Worm (Caenorhabditis elegans) whole organism, L4 larva: Measurements from ENCODE around the gene F57E7.2.

Source experiments
- F10B5.3 ChIP-seq: sonication (generic microtip); optimal IDR thresholded peaks from 2 replicates; lab custom pipeline; 2016; ENCODE audit warnings: mild to moderate bottlenecking, missing genetic modification characterization, missing compliant biosample characterization
- F37D6.2 ChIP-seq: sonication (generic microtip); optimal IDR thresholded peaks from 2 replicates; lab custom pipeline; 2016; ENCODE audit warnings: mild to moderate bottlenecking, missing genetic modification characterization, missing compliant biosample characterization
- F44E2.7 ChIP-seq: fragments of 200-800 bp; sonication (Bioruptor generic); IDR thresholded peaks from 2 replicates; pipeline ENCODE4 v2.1.2; 2022; ENCODE audit warnings: missing genetic modification characterization, missing compliant biosample characterization
- Y75B8A.6 ChIP-seq: fragments of 200-800 bp; sonication (Bioruptor generic); IDR thresholded peaks from 2 replicates; pipeline ENCODE4 v1.3.6; 2022; ENCODE audit warnings: missing genetic modification reagents, missing genetic modification characterization, missing compliant biosample characterization
- ZK337.2 ChIP-seq: fragments of 200-800 bp; sonication (Bioruptor generic); IDR thresholded peaks from 2 replicates; pipeline ENCODE4 v1.3.6; 2022; ENCODE audit warnings: missing genetic modification reagents, missing genetic modification characterization, missing compliant biosample characterization
- aha-1 ChIP-seq: fragments of 150-350 bp; peaks from one replicate; lab custom pipeline; 2014; ENCODE audit warnings: missing biosample characterization, missing genetic modification characterization
- ama-1 ChIP-seq: fragments of 150-350 bp; optimal IDR thresholded peaks from 2 replicates; lab custom pipeline; 2014; ENCODE audit warnings: inconsistent platforms, mixed read lengths
- attf-4 ChIP-seq: sonication (generic microtip); optimal IDR thresholded peaks from 3 replicates; lab custom pipeline; 2017; ENCODE audit warnings: missing biosample characterization, missing genetic modification characterization
- ceh-44 ChIP-seq: fragments of 200-800 bp; sonication (Bioruptor generic); IDR thresholded peaks from 2 replicates; pipeline ENCODE4 v1.3.6; 2022; ENCODE audit warnings: missing genetic modification reagents, missing genetic modification characterization, missing compliant biosample characterization
- dmd-8 ChIP-seq: fragments of 200-800 bp; sonication (Bioruptor generic); IDR thresholded peaks from 2 replicates; pipeline ENCODE4 v1.3.6; 2022; ENCODE audit warnings: missing genetic modification characterization, missing compliant biosample characterization
- duxl-1 ChIP-seq: sonication (generic microtip); optimal IDR thresholded peaks from 2 replicates; lab custom pipeline; 2016; ENCODE audit warnings: mild to moderate bottlenecking, missing genetic modification characterization, moderate library complexity, missing compliant biosample characterization; ENCODE audit not compliant: poor library complexity
- fkh-10 ChIP-seq: fragments of 150-350 bp; optimal IDR thresholded peaks from 2 replicates; lab custom pipeline; 2014; ENCODE audit warnings: missing biosample characterization, missing genetic modification reagents, missing genetic modification characterization
- fos-1 ChIP-seq: fragments of 150-350 bp; optimal IDR thresholded peaks from 2 replicates; lab custom pipeline; 2014; ENCODE audit warnings: missing biosample characterization, missing genetic modification characterization
- gei-8 ChIP-seq: fragments of 200-800 bp; sonication (Bioruptor generic); optimal IDR thresholded peaks from 2 replicates; lab custom pipeline; 2018; ENCODE audit warnings: mild to moderate bottlenecking, missing genetic modification characterization, missing compliant biosample characterization
- hif-1 ChIP-seq, 2 experiments: sonication (generic microtip); optimal IDR thresholded peaks; 2 replicates each; lab custom pipeline; 2016 to 2017; ENCODE audit warnings: missing compliant biosample characterization in 2 of 2, missing genetic modification characterization in 2 of 2, missing genetic modification reagents in 2 of 2, missing genotype in 2 of 2, mild to moderate bottlenecking in 1 of 2
- hlh-11 ChIP-seq: fragments of 200-800 bp; sonication (Bioruptor generic); optimal IDR thresholded peaks from 2 replicates; lab custom pipeline; 2018; ENCODE audit warnings: mild to moderate bottlenecking, missing genetic modification characterization, missing compliant biosample characterization
- hlh-30 ChIP-seq: sonication (generic microtip); optimal IDR thresholded peaks from 2 replicates; lab custom pipeline; 2017; ENCODE audit warnings: antibody characterized with exemption, mild to moderate bottlenecking, missing genetic modification characterization, missing compliant biosample characterization; ENCODE audit not compliant: insufficient read depth
- jun-1 ChIP-seq: fragments of 150-350 bp; optimal IDR thresholded peaks from 2 replicates; lab custom pipeline; 2014; ENCODE audit warnings: missing biosample characterization, missing genetic modification reagents, missing genetic modification characterization
- lin-13 ChIP-seq: fragments of 150-350 bp; optimal IDR thresholded peaks from 2 replicates; lab custom pipeline; 2014; ENCODE audit warnings: missing biosample characterization, missing genetic modification reagents, missing genetic modification characterization
- lin-38 ChIP-seq: fragments of 200-800 bp; sonication (Bioruptor generic); IDR thresholded peaks from 2 replicates; pipeline ENCODE4 v1.3.6; 2022; ENCODE audit warnings: missing genetic modification reagents, missing genetic modification characterization, missing compliant biosample characterization
- lir-3 ChIP-seq: sonication (generic microtip); optimal IDR thresholded peaks from 2 replicates; lab custom pipeline; 2016; ENCODE audit warnings: mild to moderate bottlenecking, missing genetic modification characterization, missing compliant biosample characterization
- lsy-2 ChIP-seq, 2 experiments: fragments of 150-350 bp in 1 of 2; sonication (generic microtip) in 1 of 2; optimal IDR thresholded peaks; 2 replicates each; lab custom pipeline; 2014 to 2017; ENCODE audit warnings: missing biosample characterization in 2 of 2, missing genetic modification characterization in 2 of 2
- mdl-1 ChIP-seq, 2 experiments: fragments of 150-350 bp in 1 of 2; sonication (generic microtip) in 1 of 2; optimal IDR thresholded peaks; 2 replicates each; lab custom pipeline; 2014 to 2017; ENCODE audit warnings: missing biosample characterization in 2 of 2, missing genetic modification characterization in 2 of 2
- mdt-29 ChIP-seq: fragments of 200-800 bp; sonication (Bioruptor generic); IDR thresholded peaks from 2 replicates; pipeline ENCODE4 v1.3.6; 2022; ENCODE audit warnings: missing genetic modification reagents, missing genetic modification characterization, missing compliant biosample characterization
- mxl-3 ChIP-seq: fragments of 200-800 bp; sonication (Bioruptor generic); optimal IDR thresholded peaks from 2 replicates; lab custom pipeline; 2018; ENCODE audit warnings: mild to moderate bottlenecking, missing genetic modification characterization, missing compliant biosample characterization
- nhr-102 ChIP-seq: sonication (generic microtip); optimal IDR thresholded peaks from 2 replicates; lab custom pipeline; 2016; ENCODE audit warnings: mild to moderate bottlenecking, missing genetic modification characterization, moderate library complexity, missing compliant biosample characterization
- nhr-237 ChIP-seq: sonication (generic microtip); optimal IDR thresholded peaks from 2 replicates; lab custom pipeline; 2017; ENCODE audit warnings: missing biosample characterization, missing genetic modification characterization
- nhr-28 ChIP-seq: fragments of 150-350 bp; optimal IDR thresholded peaks from 2 replicates; lab custom pipeline; 2014; ENCODE audit warnings: missing biosample characterization, missing genetic modification characterization
- nhr-6 ChIP-seq: fragments of 150-350 bp; optimal IDR thresholded peaks from 2 replicates; lab custom pipeline; 2014; ENCODE audit warnings: missing biosample characterization, missing genetic modification characterization
- nhr-77 ChIP-seq: fragments of 150-350 bp; optimal IDR thresholded peaks from 2 replicates; lab custom pipeline; 2014; ENCODE audit warnings: missing biosample characterization, missing genetic modification characterization
- pha-4 ChIP-seq, 2 experiments: fragments of 150-350 bp in 1 of 2; fragments of 200-800 bp in 1 of 2; sonication (Bioruptor generic) in 1 of 2; IDR thresholded peaks in 1 of 2; optimal IDR thresholded peaks in 1 of 2; 2 replicates each; pipeline versions ENCODE4 v1.3.6 to Lab custom; 2014 to 2022; ENCODE audit warnings: missing genetic modification characterization in 2 of 2, missing genetic modification reagents in 2 of 2, missing biosample characterization in 1 of 2, missing compliant biosample characterization in 1 of 2
- pqm-1 ChIP-seq: sonication (generic microtip); optimal IDR thresholded peaks from 2 replicates; lab custom pipeline; 2017; ENCODE audit warnings: missing biosample characterization, missing genetic modification characterization
- sdz-12 ChIP-seq: fragments of 200-800 bp; sonication (Bioruptor generic); optimal IDR thresholded peaks from 2 replicates; lab custom pipeline; 2018; ENCODE audit warnings: mild to moderate bottlenecking, missing genetic modification characterization, missing compliant biosample characterization
- set-16 ChIP-seq: fragments of 200-800 bp; sonication (Bioruptor generic); IDR thresholded peaks from 2 replicates; pipeline ENCODE4 v1.3.6; 2022; ENCODE audit warnings: missing genetic modification reagents, missing genetic modification characterization, missing compliant biosample characterization
- ztf-7 ChIP-seq: fragments of 150-350 bp; optimal IDR thresholded peaks from 2 replicates; lab custom pipeline; 2014; ENCODE audit warnings: missing biosample characterization, missing genetic modification characterization

F57E7.2 gene

ce11 chrV:16483044-16483443, at the start of gene F57E7.2:
F57E7.2 (minus strand) TSS chrV:16483144.
- no peak for TF ChIP-seq fkh-10 (GFP tag; lab: Kevin White, UChicago)

ce11 chrV:16527796-16528195, 44.9 kb upstream of the F57E7.2 start, which contains the start of gene F36D3.16:
F36D3.16 (plus strand) TSS chrV:16528096.
- TF ChIP-seq lin-13 (GFP tag; lab: Kevin White, UChicago): no peak
- TF ChIP-seq hif-1 (tag; optimal IDR thresholded peaks at IDR 0.05; lab: Kevin White, UChicago): no peak
- TF ChIP-seq ceh-44: no peak
- no peak for TF ChIP-seq hlh-30 (tag; lab: Kevin White, UChicago)
- TF ChIP-seq lsy-2 (tag; optimal IDR thresholded peaks at IDR 0.05; lab: Kevin White, UChicago): no peak
- TF ChIP-seq mdl-1 (tag; optimal IDR thresholded peaks at IDR 0.05; lab: Kevin White, UChicago): no peak
- no peak for TF ChIP-seq jun-1 (tag; lab: Kevin White, UChicago)
- TF ChIP-seq, all 104 proteins: peak for 0

- TF ChIP-seq ZK337.2 (GFP tag; lab: Robert Waterston, UW) (0 out of 2 replicates have a peak, but pooled peaks have one; percentile 8), attf-4 (tag; lab: Kevin White, UChicago) (no peak)
Observed at ce11 chrV:16526858-16527257, 43.9 kb upstream of the F57E7.2 start, which contains the start of gene F36D3.8. F36D3.8 (plus strand) TSS chrV:16527158.

- no peak for TF ChIP-seq F10B5.3 (tag; lab: Kevin White, UChicago)
- TF ChIP-seq lir-3 (tag; lab: Kevin White, UChicago): no peak
- TF ChIP-seq F37D6.2 (tag; lab: Kevin White, UChicago): no peak
- no peak for TF ChIP-seq lin-38 (GFP tag; lab: Robert Waterston, UW)
- no peak for TF ChIP-seq gei-8 (GFP tag; lab: Kevin White, UChicago)
- TF ChIP-seq pqm-1 (tag; lab: Kevin White, UChicago): no peak
- TF ChIP-seq Y75B8A.6 (GFP tag; lab: Robert Waterston, UW): no peak
- TF ChIP-seq nhr-77 (tag; lab: Kevin White, UChicago): no peak
- no peak for TF ChIP-seq sdz-12 (GFP tag; lab: Kevin White, UChicago)
- TF ChIP-seq F44E2.7 (GFP tag; lab: Robert Waterston, UW): no peak
- TF ChIP-seq nhr-102: no peak
- no peak for TF ChIP-seq hlh-11 (tag; lab: Kevin White, UChicago)
- no peak for TF ChIP-seq aha-1 (tag; lab: Kevin White, UChicago)
- no peak for TF ChIP-seq pha-4 (GFP tag; IDR thresholded peaks at IDR 0.05; lab: Robert Waterston, UW)
- TF ChIP-seq pha-4 (tag; optimal IDR thresholded peaks at IDR 0.05; lab: Kevin White, UChicago): no peak
- TF ChIP-seq set-16 (GFP tag; lab: Robert Waterston, UW): no peak
Observed at ce11 chrV:16522242-16522641, 39.3 kb upstream of the F57E7.2 start, which contains the start of gene srw-34. srw-34 (minus strand) TSS chrV:16522342.

ce11 chrV:16517619-16518018, 34.7 kb upstream of the F57E7.2 start, which contains the start of gene F36D3.4:
F36D3.4 (minus strand) TSS chrV:16517719.
- no peak for TF ChIP-seq fos-1 (tag; lab: Kevin White, UChicago)
- no peak for TF ChIP-seq mxl-3 (GFP tag; lab: Kevin White, UChicago)
- TF ChIP-seq ama-1 (lab: Kevin White, UChicago): no peak
- TF ChIP-seq mdt-29: no peak
- no peak for TF ChIP-seq ztf-7 (tag; lab: Kevin White, UChicago)
- TF ChIP-seq nhr-237: no peak
- TF ChIP-seq duxl-1 (tag; lab: Kevin White, UChicago): no peak
- no peak for TF ChIP-seq hlh-30 (tag; lab: Kevin White, UChicago)
- TF ChIP-seq nhr-6 (tag; lab: Kevin White, UChicago): no peak
- no peak for TF ChIP-seq dmd-8
- TF ChIP-seq nhr-28: no peak
